Fruit fly (Drosophila melanogaster): ENCODE results near the gene CG7991.

CG7991 gene

DNA sequence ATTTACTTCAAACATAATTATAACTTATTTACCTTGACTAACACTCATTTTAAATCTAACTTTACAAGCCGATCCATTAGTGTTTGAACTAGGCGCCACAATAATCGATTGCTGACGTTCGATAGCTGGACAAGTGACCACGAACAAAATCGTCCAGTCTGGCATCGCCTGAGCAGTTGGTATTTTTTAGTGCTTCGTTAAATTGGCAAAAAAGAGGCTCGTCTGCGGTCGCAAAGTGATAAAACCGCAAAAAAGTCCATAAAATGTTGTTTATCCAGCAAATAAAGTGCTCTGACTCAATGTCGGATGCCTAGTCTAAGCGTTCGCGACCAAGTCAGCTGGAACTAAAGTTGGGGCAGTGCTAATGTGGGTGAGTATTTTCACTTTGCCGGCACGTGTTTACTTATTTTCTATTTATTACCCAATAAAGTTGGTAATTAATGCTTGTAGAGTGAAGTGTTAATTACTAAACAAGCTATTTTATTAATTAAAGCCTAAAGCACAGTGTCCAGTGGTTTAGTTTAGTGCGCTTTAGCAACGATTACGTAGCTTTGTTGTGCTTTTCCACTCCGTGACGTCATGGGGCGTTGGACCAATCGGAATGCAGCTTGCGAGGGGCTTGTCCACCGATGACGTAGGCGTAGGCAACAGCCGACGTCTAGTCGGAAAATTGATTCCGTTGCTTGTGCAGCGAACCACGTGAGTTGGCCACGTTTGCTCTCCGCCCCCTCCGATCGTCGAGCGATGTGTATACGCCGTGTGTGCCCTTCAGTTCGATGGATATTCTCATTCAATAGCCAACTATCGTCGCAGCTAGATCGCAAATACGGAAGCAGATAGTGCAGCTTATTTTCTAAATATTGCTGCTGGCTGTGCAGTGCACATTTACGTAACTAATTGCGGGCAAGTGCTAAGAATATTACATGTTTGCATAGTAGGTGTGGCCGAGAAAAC, 64.1 kb downstream of the CG7991 start, which contains the start of gene Gk2:
TSS of gene Gk2 (plus strand) at position 33 of the 954 bp plus-strand sequence.
- no peak for TF ChIP-seq dsx (GFP tag; optimal IDR thresholded peaks at IDR 0.05; ENCODE audit: poor library complexity, severe bottlenecking)
- TF ChIP-seq Eip75B (GFP tag; optimal IDR thresholded peaks at IDR 0.05): no peak
- peak; percentile 6 for TF ChIP-seq lz (GFP tag; optimal IDR thresholded peaks at IDR 0.05)
- no peak for TF ChIP-seq Smox (GFP tag; optimal IDR thresholded peaks at IDR 0.05)
- TF ChIP-seq CG11902 (GFP tag; optimal IDR thresholded peaks at IDR 0.05): no peak
- TF ChIP-seq CG6808 (GFP tag; optimal IDR thresholded peaks at IDR 0.05): no peak
- no peak for TF ChIP-seq CG11294 (GFP tag; IDR thresholded peaks at IDR 0.05)
- no peak for TF ChIP-seq cyc (GFP tag; optimal IDR thresholded peaks at IDR 0.05)
- TF ChIP-seq CG8632 (GFP tag; optimal IDR thresholded peaks at IDR 0.05): no peak
- TF ChIP-seq CG3919 (GFP tag; optimal IDR thresholded peaks at IDR 0.05): no peak
- no peak for TF ChIP-seq CG32006 (GFP tag; optimal IDR thresholded peaks at IDR 0.05)
- no peak for TF ChIP-seq Hr4 (GFP tag; optimal IDR thresholded peaks at IDR 0.05)
- TF ChIP-seq Eip78C (GFP tag): peak; percentile 59
- peak; percentile 59 for TF ChIP-seq fkh (GFP tag; optimal IDR thresholded peaks at IDR 0.05)
- no peak for TF ChIP-seq CG6163 (GFP tag; IDR thresholded peaks at IDR 0.05)
- no peak for TF ChIP-seq topi (GFP tag; optimal IDR thresholded peaks at IDR 0.05)
- TF ChIP-seq Ets21C (GFP tag; optimal IDR thresholded peaks at IDR 0.05): no peak
- TF ChIP-seq vri (GFP tag; optimal IDR thresholded peaks at IDR 0.05): peak; percentile 31
- TF ChIP-seq achi (GFP tag; optimal IDR thresholded peaks at IDR 0.05): no peak

DNA sequence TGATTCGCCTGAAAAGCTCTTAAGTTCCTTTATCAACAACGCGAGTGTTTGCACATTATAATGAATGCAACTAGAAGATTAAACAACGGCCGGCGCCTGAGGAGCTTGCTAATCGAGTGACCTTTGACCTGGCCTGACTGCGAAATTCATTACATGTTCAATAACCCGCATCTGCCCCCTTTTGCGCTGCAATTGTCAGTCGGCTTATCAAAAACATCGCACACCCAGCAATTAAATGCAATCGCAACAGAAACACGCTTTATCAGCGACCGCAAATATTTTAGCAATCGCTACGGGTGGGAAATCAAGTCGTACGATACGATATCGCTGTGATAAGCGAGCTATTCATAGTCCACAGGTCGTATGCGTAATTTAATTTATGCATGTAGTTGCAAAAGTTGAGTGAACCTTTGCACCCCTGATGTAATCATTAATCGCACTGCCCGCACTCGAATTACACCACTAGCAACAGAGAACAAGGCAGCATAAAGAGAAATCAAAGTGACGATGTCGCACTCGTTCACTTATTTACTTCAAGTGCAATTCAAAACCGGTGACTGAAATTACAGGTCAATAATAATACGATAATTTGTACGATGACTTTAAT, 65.1 kb downstream of the CG7991 start:
- TF ChIP-seq vri (GFP tag; optimal IDR thresholded peaks at IDR 0.05): peak; percentile 81
- TF ChIP-seq Eip75B (GFP tag; optimal IDR thresholded peaks at IDR 0.05): no peak
- TF ChIP-seq svp (GFP tag): peak; percentile 96
- 0 out of 2 replicates have a peak, but pooled peaks have one; percentile 15 for TF ChIP-seq CG15336 (GFP tag; IDR thresholded peaks at IDR 0.05)
- no peak for TF ChIP-seq Sox14 (GFP tag; optimal IDR thresholded peaks at IDR 0.05)
- no peak for TF ChIP-seq CG11902 (GFP tag; optimal IDR thresholded peaks at IDR 0.05)
- TF ChIP-seq CG3032 (tag; optimal IDR thresholded peaks at IDR 0.05): no peak
- TF ChIP-seq lz (GFP tag; optimal IDR thresholded peaks at IDR 0.05): no peak
- peak in 1 of 2 experiments; percentile 37 for TF ChIP-seq ss (GFP tag; optimal IDR thresholded peaks at IDR 0.05)
- TF ChIP-seq fd59A (GFP tag; optimal IDR thresholded peaks at IDR 0.05): no peak
- no peak for TF ChIP-seq Ets96B (tag; optimal IDR thresholded peaks at IDR 0.05)
- 0 out of 3 replicates have a peak, but pooled peaks have one; percentile 16 for TF ChIP-seq eg (GFP tag; IDR thresholded peaks at IDR 0.05)
- no peak for TF ChIP-seq CG11762 (GFP tag; optimal IDR thresholded peaks at IDR 0.05; ENCODE audit: insufficient read depth)
- no peak for TF ChIP-seq OdsH (GFP tag; optimal IDR thresholded peaks at IDR 0.05)
- TF ChIP-seq net (GFP tag; optimal IDR thresholded peaks at IDR 0.05): no peak
- TF ChIP-seq CG1621 (tag; optimal IDR thresholded peaks at IDR 0.05): no peak
- TF ChIP-seq cyc (GFP tag; optimal IDR thresholded peaks at IDR 0.05): no peak
- no peak for TF ChIP-seq dac (GFP tag; optimal IDR thresholded peaks at IDR 0.05)
- 0 out of 3 replicates have a peak, but pooled peaks have one; percentile 14 for TF ChIP-seq CG6163 (GFP tag; IDR thresholded peaks at IDR 0.05)
- TF ChIP-seq CG6276 (GFP tag; optimal IDR thresholded peaks at IDR 0.05): peak; percentile 38
- no peak for TF ChIP-seq CG8319 (GFP tag; optimal IDR thresholded peaks at IDR 0.05)
- no peak for TF ChIP-seq Lpt (GFP tag; optimal IDR thresholded peaks at IDR 0.05)

Data from whole organism, prepupa.